Fruit fly (Drosophila melanogaster) whole organism, embryonic: ENCODE data around the gene CG31249.

Source experiments
- Bdp1 ChIP-seq: fragments of 200-800 bp; sonication (Bioruptor generic); optimal IDR thresholded peaks from 3 replicates; lab custom pipeline; 2016; ENCODE audit warnings: missing biosample characterization, missing genetic modification characterization
- Bgb ChIP-seq: fragments of 200-800 bp; sonication (Bioruptor generic); IDR thresholded peaks from 2 replicates; pipeline ENCODE4 v1.3.6; 2022; ENCODE audit warnings: missing biosample characterization, missing genetic modification characterization; ENCODE audit not compliant: partially characterized antibody
- CG10267 ChIP-seq: fragments of 200-800 bp; sonication (Bioruptor generic); optimal IDR thresholded peaks from 2 replicates; lab custom pipeline; 2018; ENCODE audit warnings: missing biosample characterization, mild to moderate bottlenecking, missing genetic modification characterization, moderate library complexity
- CG13287 ChIP-seq: fragments of 200-800 bp; sonication (Bioruptor generic); IDR thresholded peaks from 2 replicates; pipeline ENCODE4 v1.3.6; 2022; ENCODE audit warnings: missing biosample characterization, missing genetic modification characterization; ENCODE audit not compliant: partially characterized antibody
- CG14710 ChIP-seq: fragments of 200-800 bp; sonication (Bioruptor generic); optimal IDR thresholded peaks from 3 replicates; lab custom pipeline; 2019; ENCODE audit warnings: missing biosample characterization, mild to moderate bottlenecking, missing genetic modification characterization, moderate library complexity
- CG14860 ChIP-seq: fragments of 200-800 bp; sonication (Bioruptor generic); IDR thresholded peaks from 3 replicates; pipeline ENCODE4 v1.3.6; 2022; ENCODE audit warnings: missing biosample characterization, missing genetic modification characterization; ENCODE audit not compliant: partially characterized antibody
- CG15479 ChIP-seq: fragments of 200-800 bp; sonication (Bioruptor generic); optimal IDR thresholded peaks from 3 replicates; lab custom pipeline; 2019; ENCODE audit warnings: missing biosample characterization, mild to moderate bottlenecking, missing genetic modification characterization, moderate library complexity
- CG1832 ChIP-seq: fragments of 200-800 bp; sonication (Bioruptor generic); optimal IDR thresholded peaks from 2 replicates; lab custom pipeline; 2017; ENCODE audit warnings: missing biosample characterization, mild to moderate bottlenecking, missing genetic modification characterization, inconsistent platforms
- CG2116 ChIP-seq: fragments of 200-800 bp; sonication (Bioruptor generic); optimal IDR thresholded peaks from 3 replicates; lab custom pipeline; 2018; ENCODE audit warnings: missing biosample characterization, mild to moderate bottlenecking, missing genetic modification characterization
- CG2678 ChIP-seq: fragments of 200-800 bp; sonication (Bioruptor generic); optimal IDR thresholded peaks from 3 replicates; lab custom pipeline; 2019; ENCODE audit warnings: missing biosample characterization, mild to moderate bottlenecking, missing genetic modification characterization, moderate library complexity
- CG30020 ChIP-seq: fragments of 200-800 bp; optimal IDR thresholded peaks from 2 replicates; lab custom pipeline; 2019; ENCODE audit warnings: missing biosample characterization, mild to moderate bottlenecking, missing genetic modification characterization, moderate library complexity
- CG31441 ChIP-seq: fragments of 200-800 bp; sonication (Bioruptor generic); IDR thresholded peaks from 2 replicates; pipeline ENCODE4 v1.3.6; 2022; ENCODE audit warnings: missing biosample characterization, missing genetic modification characterization
- CG33213 ChIP-seq: fragments of 200-800 bp; sonication (Bioruptor generic); optimal IDR thresholded peaks from 3 replicates; lab custom pipeline; 2016; ENCODE audit warnings: missing biosample characterization, missing genetic modification characterization
- CG34224 ChIP-seq: fragments of 200-800 bp; sonication (Bioruptor generic); IDR thresholded peaks from 3 replicates; pipeline ENCODE4 v1.3.6; 2022; ENCODE audit warnings: missing biosample characterization, missing genetic modification characterization; ENCODE audit not compliant: partially characterized antibody
- CG4328 ChIP-seq: fragments of 200-800 bp; sonication (Bioruptor generic); optimal IDR thresholded peaks from 3 replicates; lab custom pipeline; 2017; ENCODE audit warnings: missing biosample characterization, missing genetic modification reagents, missing genetic modification characterization
- CG4424 ChIP-seq: fragments of 200-800 bp; sonication (Bioruptor generic); optimal IDR thresholded peaks from 3 replicates; lab custom pipeline; 2016; ENCODE audit warnings: missing biosample characterization, missing genetic modification characterization
- CG4617 ChIP-seq: fragments of 200-800 bp; sonication (Bioruptor generic); optimal IDR thresholded peaks from 3 replicates; lab custom pipeline; 2016; ENCODE audit warnings: missing biosample characterization, missing genetic modification characterization, borderline replicate concordance
- CG5245 ChIP-seq: fragments of 200-800 bp; sonication (Bioruptor generic); optimal IDR thresholded peaks from 3 replicates; lab custom pipeline; 2016; ENCODE audit warnings: missing biosample characterization, missing genetic modification characterization
- CG6791 ChIP-seq: fragments of 200-800 bp; sonication (Bioruptor generic); IDR thresholded peaks from 3 replicates; pipeline ENCODE4 v1.3.6; 2022; ENCODE audit warnings: missing biosample characterization, missing genetic modification characterization; ENCODE audit not compliant: partially characterized antibody
- CrebB ChIP-seq: fragments of 200-800 bp; sonication (Bioruptor generic); optimal IDR thresholded peaks from 3 replicates; lab custom pipeline; 2018; ENCODE audit warnings: missing biosample characterization, mild to moderate bottlenecking, missing genetic modification characterization
- Dek ChIP-seq: fragments of 200-800 bp; sonication (Bioruptor generic); optimal IDR thresholded peaks from 3 replicates; lab custom pipeline; 2019; ENCODE audit warnings: missing biosample characterization, mild to moderate bottlenecking, missing genetic modification characterization, moderate library complexity
- E2f2 ChIP-seq: fragments of 200-800 bp; sonication (Bioruptor generic); IDR thresholded peaks from 2 replicates; pipeline ENCODE4 v1.3.6; 2022; ENCODE audit warnings: missing biosample characterization, missing genetic modification characterization
- Ets97D ChIP-seq: fragments of 200-800 bp; sonication (Bioruptor generic); optimal IDR thresholded peaks from 3 replicates; lab custom pipeline; 2016; ENCODE audit warnings: missing biosample characterization, missing genetic modification characterization
- Hey ChIP-seq: fragments of 200-800 bp; sonication (Bioruptor generic); optimal IDR thresholded peaks from 3 replicates; lab custom pipeline; 2018; ENCODE audit warnings: missing biosample characterization, mild to moderate bottlenecking, missing genetic modification characterization
- Lpt ChIP-seq: fragments of >200 bp; optimal IDR thresholded peaks from 2 replicates; lab custom pipeline; 2018; ENCODE audit warnings: missing biosample characterization, missing genetic modification characterization
- MESR4 ChIP-seq: fragments of 200-800 bp; sonication (Bioruptor generic); optimal IDR thresholded peaks from 2 replicates; lab custom pipeline; 2018; ENCODE audit warnings: missing biosample characterization, mild to moderate bottlenecking, missing genetic modification characterization, moderate library complexity
- Scr ChIP-seq: fragments of 200-800 bp; sonication (Bioruptor generic); IDR thresholded peaks from 2 replicates; pipeline ENCODE4 v1.3.6; 2022; ENCODE audit warnings: missing biosample characterization, missing genetic modification characterization; ENCODE audit not compliant: partially characterized antibody
- Six4 ChIP-seq: fragments of 200-800 bp; sonication (Bioruptor generic); optimal IDR thresholded peaks from 2 replicates; lab custom pipeline; 2016; ENCODE audit warnings: missing biosample characterization, missing genetic modification characterization
- Sry-δ ChIP-seq: fragments of 200-800 bp; sonication (Bioruptor generic); optimal IDR thresholded peaks from 2 replicates; lab custom pipeline; 2016; ENCODE audit warnings: missing biosample characterization, missing genetic modification characterization
- chinmo ChIP-seq: fragments of 200-800 bp; sonication (Bioruptor generic); IDR thresholded peaks from 4 replicates; pipeline ENCODE4 v1.3.6; 2022; ENCODE audit warnings: missing biosample characterization, missing genetic modification characterization; ENCODE audit not compliant: partially characterized antibody
- dimm ChIP-seq: fragments of 200-800 bp; sonication (Bioruptor generic); IDR thresholded peaks from 2 replicates; pipeline ENCODE4 v1.3.6; 2022; ENCODE audit warnings: missing biosample characterization, missing genetic modification characterization
- dmrt99B ChIP-seq: fragments of 200-800 bp; sonication (Bioruptor generic); optimal IDR thresholded peaks from 2 replicates; lab custom pipeline; 2018; ENCODE audit warnings: missing biosample characterization, mild to moderate bottlenecking, missing genetic modification characterization, moderate library complexity
- hbn ChIP-seq: fragments of 200-800 bp; sonication (Bioruptor generic); IDR thresholded peaks from 2 replicates; pipeline ENCODE4 v1.3.6; 2022; ENCODE audit warnings: missing biosample characterization, missing genetic modification characterization; ENCODE audit not compliant: partially characterized antibody
- ken ChIP-seq: fragments of 200-800 bp; sonication (Bioruptor generic); IDR thresholded peaks from 3 replicates; pipeline ENCODE4 v1.3.6; 2022; ENCODE audit warnings: missing biosample characterization, missing genetic modification characterization
- lbe ChIP-seq: fragments of 200-800 bp; sonication (Bioruptor generic); optimal IDR thresholded peaks from 2 replicates; lab custom pipeline; 2016; ENCODE audit warnings: missing biosample characterization, mild to moderate bottlenecking, missing genetic modification characterization
- lola ChIP-seq, 3 experiments: fragments of >200 bp in 2 of 3; fragments of 200-800 bp in 1 of 3; sonication (Bioruptor generic) in 1 of 3; optimal IDR thresholded peaks; 2 replicates each; lab custom pipeline; 2017 to 2019; ENCODE audit warnings: missing biosample characterization in 3 of 3, missing genetic modification characterization in 3 of 3, mild to moderate bottlenecking in 1 of 3, moderate library complexity in 1 of 3
- nerfin-2 ChIP-seq: fragments of 200-800 bp; sonication (Bioruptor generic); IDR thresholded peaks from 2 replicates; pipeline ENCODE4 v1.3.6; 2022; ENCODE audit warnings: missing biosample characterization, missing genetic modification characterization; ENCODE audit not compliant: partially characterized antibody
- nmo ChIP-seq: fragments of 200-800 bp; sonication (Bioruptor generic); optimal IDR thresholded peaks from 2 replicates; lab custom pipeline; 2018; ENCODE audit warnings: missing biosample characterization, mild to moderate bottlenecking, missing genetic modification characterization, moderate library complexity
- pzg ChIP-seq: fragments of 200-800 bp; sonication (Bioruptor generic); optimal IDR thresholded peaks from 3 replicates; lab custom pipeline; 2018; ENCODE audit warnings: missing biosample characterization, mild to moderate bottlenecking, missing genetic modification characterization, moderate library complexity
- ranshi ChIP-seq: fragments of 200-800 bp; sonication (Bioruptor generic); IDR thresholded peaks from 2 replicates; pipeline ENCODE4 v1.3.6; 2022; ENCODE audit warnings: missing biosample characterization, missing genetic modification characterization
- row ChIP-seq: fragments of 200-800 bp; sonication (Bioruptor generic); IDR thresholded peaks from 3 replicates; pipeline ENCODE4 v1.3.6; 2022; ENCODE audit warnings: missing biosample characterization, missing genetic modification characterization
- salm ChIP-seq: fragments of 200-800 bp; sonication (Bioruptor generic); optimal IDR thresholded peaks from 2 replicates; lab custom pipeline; 2018; ENCODE audit warnings: missing biosample characterization, mild to moderate bottlenecking, missing genetic modification characterization
- sens ChIP-seq: fragments of 200-800 bp; sonication (Bioruptor generic); peaks from one replicate; lab custom pipeline; 2016; ENCODE audit warnings: missing biosample characterization, missing genetic modification characterization
- slou ChIP-seq: fragments of 200-800 bp; sonication (Bioruptor generic); optimal IDR thresholded peaks from 3 replicates; lab custom pipeline; 2016; ENCODE audit warnings: missing biosample characterization, missing genetic modification characterization
- sna ChIP-seq: fragments of 200-800 bp; sonication (Bioruptor generic); IDR thresholded peaks from 2 replicates; pipeline ENCODE4 v1.3.6; 2022; ENCODE audit warnings: missing biosample characterization, missing genetic modification characterization; ENCODE audit not compliant: partially characterized antibody
- stwl ChIP-seq: fragments of 200-800 bp; sonication (Bioruptor generic); optimal IDR thresholded peaks from 3 replicates; lab custom pipeline; 2018; ENCODE audit warnings: missing biosample characterization, mild to moderate bottlenecking, missing genetic modification characterization, moderate library complexity

Gene CG31249

DNA sequence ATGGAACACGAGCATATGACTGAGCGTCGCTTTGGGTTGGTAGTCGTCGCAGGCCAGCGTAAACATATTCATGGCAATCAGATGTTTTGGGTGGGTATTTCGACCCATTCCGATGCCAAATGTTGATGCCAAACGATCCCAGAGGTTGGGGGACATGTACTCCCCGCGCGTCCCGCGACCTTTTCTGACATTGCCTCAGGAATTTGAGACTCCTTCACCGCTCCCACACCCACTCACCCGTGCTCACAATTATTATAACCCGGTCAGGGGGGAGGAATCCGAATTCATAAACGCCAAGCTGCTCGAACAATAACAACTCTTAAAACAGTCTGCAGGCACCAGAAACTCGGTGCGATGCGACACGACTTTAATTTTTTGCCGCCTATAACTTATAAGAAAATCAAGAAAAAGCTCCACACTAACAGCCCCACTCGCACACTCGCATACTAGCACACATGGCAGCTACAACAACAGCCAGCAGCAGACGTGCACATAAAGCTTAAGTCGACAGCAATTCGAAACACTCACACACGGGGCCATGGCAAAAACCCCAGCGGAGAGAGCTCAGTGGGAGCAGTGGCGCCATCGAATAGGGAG is 13.1 kb upstream of the CG31249 start (continued):
- peak; percentile 46 for TF ChIP-seq Hey (tag; lab: Kevin White, UChicago)
- no peak for TF ChIP-seq ken (GFP tag; lab: Robert Waterston, UW)
- no peak for TF ChIP-seq CrebB (tag; lab: Kevin White, UChicago)
- no peak for TF ChIP-seq CG4328 (GFP tag; lab: Kevin White, UChicago)

DNA sequence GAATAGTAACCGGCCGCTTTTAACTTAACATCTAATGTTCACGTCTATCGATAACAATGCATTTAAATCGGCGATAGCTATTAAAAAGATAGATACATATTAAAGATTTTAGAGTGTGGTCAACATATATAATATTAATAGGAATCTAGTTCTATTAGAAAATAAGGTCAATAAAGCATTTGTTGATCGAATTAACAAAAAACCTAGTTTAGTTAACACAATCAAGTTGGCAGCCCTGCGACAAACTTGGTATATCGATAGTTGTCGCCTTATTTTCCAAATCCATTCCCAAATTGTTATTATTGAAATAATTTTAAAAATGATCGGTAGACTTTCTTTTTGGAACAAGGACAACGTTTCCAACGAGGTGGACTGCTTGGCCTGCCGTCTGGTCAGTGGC is 2.0 kb downstream of the CG31249 start, which contains the start of the genes CG31251 and CG31360:
Gene CG31251, minus strand, starts transcription at position 62 of the 400 bp plus-strand sequence.
Gene CG31360, plus strand, starts transcription at position 244 of the 400 bp plus-strand sequence.
- TF ChIP-seq CG10267 (tag; lab: Kevin White, UChicago) (peak; percentile 34), slou (GFP tag; lab: Kevin White, UChicago) (no peak), pzg (GFP tag; lab: Kevin White, UChicago) (peak; percentile 45), row (GFP tag; lab: Robert Waterston, UW) (peak; percentile 59; the same call in 2 of the 3 replicates), CG14710 (tag; lab: Kevin White, UChicago) (peak; percentile 37), CG15479 (GFP tag; lab: Kevin White, UChicago) (no peak), Scr (GFP tag; lab: Robert Waterston, UW) (peak; percentile 90), CG4424 (no peak), dimm (GFP tag; lab: Robert Waterston, UW) (no peak), Lpt (GFP tag; lab: Kevin White, UChicago) (no peak), lbe (GFP tag; lab: Kevin White, UChicago) (peak; percentile 57), MESR4 (peak; percentile 15), Sry-δ (GFP tag; lab: Kevin White, UChicago) (peak; percentile 57), sna (GFP tag; lab: Robert Waterston, UW) (peak; percentile 91), CG4617 (peak; percentile 9), nerfin-2 (GFP tag; lab: Robert Waterston, UW) (peak; percentile 82), sens (GFP tag; lab: Kevin White, UChicago) (peak; percentile 55), CG2678 (tag; lab: Kevin White, UChicago) (no peak), lola (GFP tag; optimal IDR thresholded peaks at IDR 0.05; lab: Kevin White, UChicago) (peak in 1 of 3 experiments; percentile 12), dmrt99B (no peak), CG1832 (GFP tag; lab: Kevin White, UChicago) (no peak), ranshi (GFP tag; lab: Robert Waterston, UW) (no peak), stwl (tag; lab: Kevin White, UChicago) (peak; percentile 88), nmo (GFP tag; lab: Kevin White, UChicago) (peak; percentile 25), salm (tag; lab: Kevin White, UChicago) (no peak), Dek (tag; lab: Kevin White, UChicago) (no peak), Bgb (GFP tag; lab: Robert Waterston, UW) (peak; percentile 73), CG6791 (peak; percentile 74), chinmo (GFP tag; lab: Robert Waterston, UW) (0 out of 4 replicates have a peak, but pooled peaks have one; percentile 61), Six4 (GFP tag; lab: Kevin White, UChicago) (no peak), E2f2 (GFP tag; lab: Robert Waterston, UW) (0 out of 2 replicates have a peak, but pooled peaks have one; percentile 23), hbn (GFP tag; lab: Robert Waterston, UW) (peak; percentile 88), Ets97D (GFP tag; lab: Kevin White, UChicago) (peak; percentile 29), CG13287 (peak; percentile 95), Bdp1 (GFP tag; lab: Kevin White, UChicago) (no peak), CG14860 (GFP tag; lab: Robert Waterston, UW) (peak; percentile 89), CG30020 (tag; lab: Kevin White, UChicago) (peak; percentile 28), CG33213 (GFP tag; lab: Kevin White, UChicago) (no peak), CG34224 (GFP tag; lab: Robert Waterston, UW) (peak; percentile 95), CG31441 (GFP tag; lab: Robert Waterston, UW) (no peak), CG5245 (GFP tag; lab: Kevin White, UChicago) (no peak), CG2116 (GFP tag; lab: Kevin White, UChicago) (peak; percentile 32)
